Worm (Caenorhabditis elegans) whole organism, L1 larva: ENCODE data around the gene nhr-31.

Experiments
- aly-2 ChIP-seq: fragments of 150-350 bp; optimal IDR thresholded peaks from 2 replicates; lab custom pipeline; 2014; ENCODE audit warnings: missing biosample characterization, missing genetic modification characterization
- ama-1 ChIP-seq: fragments of 150-350 bp; optimal IDR thresholded peaks from 2 replicates; lab custom pipeline; 2014
- blmp-1 ChIP-seq: fragments of 150-350 bp; optimal IDR thresholded peaks from 2 replicates; lab custom pipeline; 2014; ENCODE audit warnings: missing biosample characterization, missing genetic modification characterization
- ceh-82 ChIP-seq, 3 experiments: fragments of 150-350 bp in 1 of 3; sonication (generic microtip) in 2 of 3; optimal IDR thresholded peaks; 2 replicates each; lab custom pipeline; 2014 to 2017; ENCODE audit warnings: missing biosample characterization in 3 of 3, missing genetic modification characterization in 3 of 3
- elt-3 ChIP-seq, 6 experiments: fragments of 150-350 bp in 1 of 6; sonication (generic microtip); optimal IDR thresholded peaks; 2 replicates each; lab custom pipeline; 2017 to 2018; ENCODE audit warnings: missing biosample characterization in 6 of 6, missing genetic modification characterization in 6 of 6, inconsistent platforms in 1 of 6
- fkh-8 ChIP-seq: sonication (generic microtip); optimal IDR thresholded peaks from 2 replicates; lab custom pipeline; 2016; ENCODE audit warnings: mild to moderate bottlenecking, missing genetic modification characterization, missing compliant biosample characterization
- lsy-2 ChIP-seq, 2 experiments: fragments of 150-350 bp; optimal IDR thresholded peaks; 2 replicates each; lab custom pipeline; 2014; ENCODE audit warnings: missing biosample characterization in 2 of 2, missing genetic modification characterization in 2 of 2
- pag-3 ChIP-seq: sonication (generic microtip); optimal IDR thresholded peaks from 2 replicates; lab custom pipeline; 2017; ENCODE audit warnings: missing genetic modification characterization, mild to moderate bottlenecking, missing compliant biosample characterization, antibody characterized with exemption, borderline replicate concordance; ENCODE audit not compliant: insufficient read depth
- pqm-1 ChIP-seq: sonication (generic microtip); optimal IDR thresholded peaks from 3 replicates; lab custom pipeline; 2017; ENCODE audit warnings: missing biosample characterization, missing genetic modification characterization
- skn-1 ChIP-seq: fragments of 150-350 bp; optimal IDR thresholded peaks from 2 replicates; lab custom pipeline; 2014; ENCODE audit warnings: missing biosample characterization, missing genetic modification characterization
- snpc-4 ChIP-seq: fragments of 150-350 bp; optimal IDR thresholded peaks from 2 replicates; lab custom pipeline; 2014; ENCODE audit warnings: missing biosample characterization, missing genetic modification characterization
- sptf-1 ChIP-seq: fragments of 150-350 bp; optimal IDR thresholded peaks from 2 replicates; lab custom pipeline; 2014; ENCODE audit warnings: missing biosample characterization, missing genetic modification characterization

DNA sequence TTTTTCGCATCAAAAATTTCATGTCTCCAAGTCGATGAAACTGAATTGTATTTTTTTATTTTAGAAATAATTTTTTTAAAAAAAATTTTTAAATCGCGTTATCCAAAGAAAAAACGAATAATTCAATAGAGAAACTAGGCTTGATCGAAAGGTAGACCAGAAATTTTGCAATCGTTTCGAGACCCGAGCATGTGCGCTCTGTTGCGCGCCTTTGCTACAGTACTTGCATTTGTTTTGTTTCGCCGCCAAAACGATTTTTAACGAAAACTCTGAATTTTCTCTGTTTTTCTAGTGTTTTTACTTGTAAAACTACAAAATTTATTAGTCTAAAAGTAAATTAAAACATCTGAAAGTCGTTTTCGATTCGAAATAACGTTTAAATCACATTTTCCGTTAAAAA, 32.0 kb upstream of the nhr-31 start:
- TF ChIP-seq aly-2 (no peak), pag-3 (tag; lab: Kevin White, UChicago) (no peak), ama-1 (lab: Kevin White, UChicago) (no peak), elt-3 (tag; optimal IDR thresholded peaks at IDR 0.05; lab: Kevin White, UChicago) (no peak), blmp-1 (no peak), fkh-8 (tag; lab: Kevin White, UChicago) (no peak), sptf-1 (tag; lab: Kevin White, UChicago) (no peak), lsy-2 (tag; optimal IDR thresholded peaks at IDR 0.05; lab: Kevin White, UChicago) (no peak), skn-1 (tag; lab: Kevin White, UChicago) (no peak), snpc-4 (tag; lab: Kevin White, UChicago) (no peak), pqm-1 (no peak), ceh-82 (tag; optimal IDR thresholded peaks at IDR 0.05; lab: Kevin White, UChicago) (no peak)
